Worm (Caenorhabditis elegans): Measurements from ENCODE around the gene F44G4.1.

- no peak for TF ChIP-seq jun-1 (tag; optimal IDR thresholded peaks at IDR 0.05)
- TF ChIP-seq skn-1 (tag; optimal IDR thresholded peaks at IDR 0.05): no peak
- TF ChIP-seq nhr-76 (tag; optimal IDR thresholded peaks at IDR 0.05): no peak
- TF ChIP-seq lin-39 (tag; optimal IDR thresholded peaks at IDR 0.05): no peak
- TF ChIP-seq ama-1 (optimal IDR thresholded peaks at IDR 0.05): no peak
- TF ChIP-seq unc-62 (GFP tag; optimal IDR thresholded peaks at IDR 0.05): no peak
- no peak for TF ChIP-seq nhr-237 (tag; optimal IDR thresholded peaks at IDR 0.05)
These were observed 10.6 kb downstream of the F44G4.1 start, which contains the start of gene F44G4.7 for ce11 chrII:9005067-9005466.

All from whole organism, L3 larva.